Worm (Caenorhabditis elegans): ENCODE data around the gene abf-5.

Gene abf-5

ce11 chrX:12826782-12827181 is 34.1 kb downstream of the abf-5 start:
- TF ChIP-seq alr-1 (tag; optimal IDR thresholded peaks at IDR 0.05), result no peak

ce11 chrX:12827741-12828408 is 35.2 kb downstream of the abf-5 start:
- no peak for TF ChIP-seq crh-2 (tag; optimal IDR thresholded peaks at IDR 0.05)
- no peak for TF ChIP-seq nhr-77 (tag; optimal IDR thresholded peaks at IDR 0.05)
- no peak for TF ChIP-seq nhr-21 (tag; optimal IDR thresholded peaks at IDR 0.05)

- TF ChIP-seq mbf-1 (tag; optimal IDR thresholded peaks at IDR 0.05), result no peak
- no peak for TF ChIP-seq nhr-129 (tag; optimal IDR thresholded peaks at IDR 0.05)
- TF ChIP-seq alr-1 (tag; optimal IDR thresholded peaks at IDR 0.05), result no peak
- TF ChIP-seq ztf-1 (GFP tag; conservative IDR thresholded peaks at IDR 0.05), result no peak
- no peak for TF ChIP-seq aly-2 (tag; optimal IDR thresholded peaks at IDR 0.05)
- TF ChIP-seq Y55F3AM.14 (GFP tag; optimal IDR thresholded peaks at IDR 0.05), result no peak
- no peak for TF ChIP-seq elt-3 (tag; optimal IDR thresholded peaks at IDR 0.05)
- no peak for TF ChIP-seq nhr-21 (tag; optimal IDR thresholded peaks at IDR 0.05)
- no peak for TF ChIP-seq gmeb-1 (tag; optimal IDR thresholded peaks at IDR 0.05)
- no peak for TF ChIP-seq mdl-1 (tag; optimal IDR thresholded peaks at IDR 0.05)
- TF ChIP-seq ztf-11 (tag; optimal IDR thresholded peaks at IDR 0.05), result no peak
- TF ChIP-seq egl-27 (tag; optimal IDR thresholded peaks at IDR 0.05), result no peak
- no peak for TF ChIP-seq blmp-1 (tag; optimal IDR thresholded peaks at IDR 0.05; ENCODE audit: insufficient read depth)
- TF ChIP-seq nhr-237 (tag; optimal IDR thresholded peaks at IDR 0.05), result no peak
- no peak for TF ChIP-seq zag-1 (tag; optimal IDR thresholded peaks at IDR 0.05)
- no peak for TF ChIP-seq mab-5 (tag; optimal IDR thresholded peaks at IDR 0.05)
- TF ChIP-seq ama-1 (optimal IDR thresholded peaks at IDR 0.05), result no peak
- TF ChIP-seq skn-1 (tag; optimal IDR thresholded peaks at IDR 0.05), result no peak
- TF ChIP-seq elt-1 (tag; optimal IDR thresholded peaks at IDR 0.05), result no peak
These were observed 36.4 kb downstream of the abf-5 start for ce11 chrX:12829055-12829454.

- TF ChIP-seq nhr-129 (tag; optimal IDR thresholded peaks at IDR 0.05), result no peak
- TF ChIP-seq nhr-23 (tag; optimal IDR thresholded peaks at IDR 0.05), result no peak
- no peak for TF ChIP-seq egl-27 (tag; optimal IDR thresholded peaks at IDR 0.05)
- peak; percentile 97 for TF ChIP-seq sma-3 (GFP tag; optimal IDR thresholded peaks at IDR 0.05)
- peak; percentile 43 for TF ChIP-seq nhr-21 (tag; optimal IDR thresholded peaks at IDR 0.05)
- no peak for TF ChIP-seq sem-4 (tag; optimal IDR thresholded peaks at IDR 0.05)
- TF ChIP-seq sma-9 (GFP tag; optimal IDR thresholded peaks at IDR 0.05), result peak; percentile 90
- TF ChIP-seq sma-9 (tag; optimal IDR thresholded peaks at IDR 0.05), result no peak
These were observed 42.2 kb downstream of the abf-5 start for ce11 chrX:12834848-12835247.
